Worm (Caenorhabditis elegans) whole organism, young adult: ENCODE measurements around the gene C55C3.7.

Experiments used
- cebp-2 ChIP-seq: fragments of 200-800 bp; sonication (Bioruptor generic); IDR thresholded peaks from 2 replicates; pipeline ENCODE4 v1.3.6; 2022; ENCODE audit warnings: missing genetic modification characterization, missing compliant biosample characterization
- lin-35 ChIP-seq, 3 experiments: fragments of 150-350 bp in 2 of 3; sonication (generic microtip) in 1 of 3; optimal IDR thresholded peaks; 2 replicates each; lab custom pipeline; 2014 to 2018; ENCODE audit warnings: missing biosample characterization in 3 of 3, missing genetic modification characterization in 3 of 3, missing genetic modification reagents in 3 of 3

- TF ChIP-seq cebp-2 (GFP tag; lab: Robert Waterston, UW) (no peak), lin-35 (GFP tag; optimal IDR thresholded peaks at IDR 0.05; lab: Kevin White, UChicago) (no peak)
These were observed 8.0 kb downstream of the C55C3.7 start, which contains the start of gene srd-5 for ce11 chrIV:5674435-5674834.
